Fruit fly (Drosophila melanogaster) whole organism, embryonic: ENCODE data around the gene TBC1d7.

Experiments used
- Antp ChIP-seq: fragments of 200-800 bp; sonication (Bioruptor generic); optimal IDR thresholded peaks from 3 replicates; lab custom pipeline; 2016; ENCODE audit warnings: missing biosample characterization, missing genetic modification characterization
- Atf-2 ChIP-seq: fragments of 200-800 bp; sonication (Bioruptor generic); optimal IDR thresholded peaks from 2 replicates; lab custom pipeline; 2016; ENCODE audit warnings: missing biosample characterization, missing genetic modification characterization
- Awh ChIP-seq: fragments of 200-800 bp; sonication (Bioruptor generic); IDR thresholded peaks from 2 replicates; pipeline ENCODE4, ENCODE4 v1.3.6; 2022; ENCODE audit warnings: missing biosample characterization, missing genetic modification characterization
- CG12299 ChIP-seq: fragments of 200-800 bp; sonication (Bioruptor generic); optimal IDR thresholded peaks from 2 replicates; lab custom pipeline; 2018; ENCODE audit warnings: missing biosample characterization, mild to moderate bottlenecking, missing genetic modification characterization
- CG14710 ChIP-seq: fragments of 200-800 bp; sonication (Bioruptor generic); optimal IDR thresholded peaks from 3 replicates; lab custom pipeline; 2019; ENCODE audit warnings: missing biosample characterization, mild to moderate bottlenecking, missing genetic modification characterization, moderate library complexity
- CG16815 ChIP-seq: fragments of 200-800 bp; sonication (Bioruptor generic); optimal IDR thresholded peaks from 3 replicates; lab custom pipeline; 2017; ENCODE audit warnings: missing biosample characterization, mild to moderate bottlenecking, missing genetic modification characterization
- CG18262 ChIP-seq: fragments of 200-800 bp; optimal IDR thresholded peaks from 3 replicates; lab custom pipeline; 2019; ENCODE audit warnings: missing biosample characterization, mild to moderate bottlenecking, missing genetic modification characterization, moderate library complexity
- CG18599 ChIP-seq: fragments of 200-800 bp; sonication (Bioruptor generic); optimal IDR thresholded peaks from 3 replicates; lab custom pipeline; 2017; ENCODE audit warnings: missing biosample characterization, missing genetic modification characterization, mild to moderate bottlenecking, moderate library complexity, missing genetic modification reagents
- CG2678 ChIP-seq: fragments of 200-800 bp; sonication (Bioruptor generic); optimal IDR thresholded peaks from 3 replicates; lab custom pipeline; 2019; ENCODE audit warnings: missing biosample characterization, mild to moderate bottlenecking, missing genetic modification characterization, moderate library complexity
- CG2712 ChIP-seq: fragments of 200-800 bp; optimal IDR thresholded peaks from 3 replicates; lab custom pipeline; 2019; ENCODE audit warnings: missing biosample characterization, mild to moderate bottlenecking, missing genetic modification characterization, moderate library complexity
- CG2875 ChIP-seq: fragments of 200-800 bp; sonication (Bioruptor generic); optimal IDR thresholded peaks from 2 replicates; lab custom pipeline; 2017; ENCODE audit warnings: missing biosample characterization, mild to moderate bottlenecking, missing genetic modification characterization, missing genetic modification reagents
- CG33557 ChIP-seq: fragments of 200-800 bp; sonication (Bioruptor generic); optimal IDR thresholded peaks from 2 replicates; lab custom pipeline; 2019; ENCODE audit warnings: missing biosample characterization, mild to moderate bottlenecking, missing genetic modification characterization, moderate library complexity
- CG4282 ChIP-seq: fragments of 200-800 bp; sonication (Bioruptor generic); optimal IDR thresholded peaks from 2 replicates; lab custom pipeline; 2016; ENCODE audit warnings: missing biosample characterization, missing genetic modification characterization
- CG4328 ChIP-seq: fragments of 200-800 bp; sonication (Bioruptor generic); optimal IDR thresholded peaks from 3 replicates; lab custom pipeline; 2017; ENCODE audit warnings: missing biosample characterization, missing genetic modification reagents, missing genetic modification characterization
- CG4360 ChIP-seq: fragments of 200-800 bp; sonication (Bioruptor generic); IDR thresholded peaks from 2 replicates; pipeline ENCODE4 v1.3.6; 2022; ENCODE audit warnings: missing biosample characterization, missing genetic modification characterization
- CG4617 ChIP-seq: fragments of 200-800 bp; sonication (Bioruptor generic); optimal IDR thresholded peaks from 3 replicates; lab custom pipeline; 2016; ENCODE audit warnings: missing biosample characterization, missing genetic modification characterization, borderline replicate concordance
- CG4854 ChIP-seq: fragments of 200-800 bp; sonication (Bioruptor generic); optimal IDR thresholded peaks from 2 replicates; lab custom pipeline; 2016; ENCODE audit warnings: missing biosample characterization, missing genetic modification characterization, inconsistent platforms
- CG6765 ChIP-seq: fragments of 200-800 bp; sonication (Bioruptor generic); optimal IDR thresholded peaks from 3 replicates; lab custom pipeline; 2017; ENCODE audit warnings: missing biosample characterization, mild to moderate bottlenecking, missing genetic modification characterization
- CG9876 ChIP-seq: fragments of 200-800 bp; sonication (Bioruptor generic); optimal IDR thresholded peaks from 2 replicates; lab custom pipeline; 2016; ENCODE audit warnings: missing biosample characterization, missing genetic modification characterization
- CoRest ChIP-seq: fragments of 200-800 bp; sonication (Bioruptor generic); optimal IDR thresholded peaks from 3 replicates; lab custom pipeline; 2018; ENCODE audit warnings: missing biosample characterization, mild to moderate bottlenecking, missing genetic modification characterization, moderate library complexity
- Fer3 ChIP-seq: fragments of 200-800 bp; sonication (Bioruptor generic); optimal IDR thresholded peaks from 2 replicates; lab custom pipeline; 2018; ENCODE audit warnings: missing biosample characterization, mild to moderate bottlenecking, missing genetic modification characterization, moderate library complexity
- Hr3 ChIP-seq: fragments of 200-800 bp; sonication (Bioruptor generic); optimal IDR thresholded peaks from 3 replicates; lab custom pipeline; 2016; ENCODE audit warnings: missing biosample characterization, missing genetic modification characterization
- Hr78 ChIP-seq, 2 experiments: fragments of 200-800 bp in 1 of 2; fragments of >200 bp in 1 of 2; sonication (Bioruptor generic) in 1 of 2; optimal IDR thresholded peaks; 2 replicates each; lab custom pipeline; 2017 to 2019; ENCODE audit warnings: missing biosample characterization in 2 of 2, missing genetic modification characterization in 2 of 2, mild to moderate bottlenecking in 1 of 2, moderate library complexity in 1 of 2
- NC2β ChIP-seq: fragments of 200-800 bp; sonication (Bioruptor generic); optimal IDR thresholded peaks from 2 replicates; lab custom pipeline; 2016; ENCODE audit warnings: missing biosample characterization, missing genetic modification characterization
- NFAT ChIP-seq: fragments of 200-800 bp; sonication (Bioruptor generic); IDR thresholded peaks from 2 replicates; pipeline ENCODE4 v1.3.6; 2022; ENCODE audit warnings: missing biosample characterization, missing genetic modification characterization
- Nf-YA ChIP-seq: fragments of 200-800 bp; sonication (Bioruptor generic); IDR thresholded peaks from 2 replicates; pipeline ENCODE4 v1.3.6; 2022; ENCODE audit warnings: missing biosample characterization, missing genetic modification characterization
- Nf-YC ChIP-seq: fragments of 200-800 bp; optimal IDR thresholded peaks from 3 replicates; lab custom pipeline; 2019; ENCODE audit warnings: missing biosample characterization, mild to moderate bottlenecking, missing genetic modification characterization, moderate library complexity
- Oli ChIP-seq: fragments of 200-800 bp; sonication (Bioruptor generic); optimal IDR thresholded peaks from 2 replicates; lab custom pipeline; 2018; ENCODE audit warnings: missing biosample characterization, mild to moderate bottlenecking, missing genetic modification characterization, moderate library complexity
- Optix ChIP-seq: fragments of 200-800 bp; sonication (Bioruptor generic); IDR thresholded peaks from 3 replicates; pipeline ENCODE4 v1.3.6; 2022; ENCODE audit warnings: missing biosample characterization, missing genetic modification characterization
- Sox100B ChIP-seq: fragments of 200-800 bp; sonication (Bioruptor generic); optimal IDR thresholded peaks from 3 replicates; lab custom pipeline; 2018; ENCODE audit warnings: missing biosample characterization, mild to moderate bottlenecking, missing genetic modification characterization
- Sox102F ChIP-seq: fragments of 200-800 bp; sonication (Bioruptor generic); optimal IDR thresholded peaks from 2 replicates; lab custom pipeline; 2018; ENCODE audit warnings: missing biosample characterization, mild to moderate bottlenecking, missing genetic modification characterization, moderate library complexity
- Stat92E ChIP-seq, 3 experiments: fragments of >200 bp in 2 of 3; fragments of 200-800 bp in 1 of 3; sonication (Bioruptor generic) in 1 of 3; optimal IDR thresholded peaks; 2 replicates each; lab custom pipeline; 2017 to 2019; ENCODE audit warnings: missing biosample characterization in 3 of 3, missing genetic modification characterization in 3 of 3, mild to moderate bottlenecking in 1 of 3, moderate library complexity in 1 of 3
- cg ChIP-seq: fragments of 200-800 bp; sonication (Bioruptor generic); optimal IDR thresholded peaks from 3 replicates; lab custom pipeline; 2019; ENCODE audit warnings: missing biosample characterization, mild to moderate bottlenecking, missing genetic modification characterization, moderate library complexity
- corto ChIP-seq: fragments of 200-800 bp; sonication (Bioruptor generic); optimal IDR thresholded peaks from 2 replicates; lab custom pipeline; 2016; ENCODE audit warnings: missing biosample characterization, mild to moderate bottlenecking, missing genetic modification characterization, moderate library complexity
- dmrt99B ChIP-seq: fragments of 200-800 bp; sonication (Bioruptor generic); optimal IDR thresholded peaks from 2 replicates; lab custom pipeline; 2018; ENCODE audit warnings: missing biosample characterization, mild to moderate bottlenecking, missing genetic modification characterization, moderate library complexity
- ftz-f1 ChIP-seq: fragments of 200-800 bp; sonication (Bioruptor generic); optimal IDR thresholded peaks from 2 replicates; lab custom pipeline; 2016; ENCODE audit warnings: missing biosample characterization, missing genetic modification characterization
- gem ChIP-seq: fragments of 200-800 bp; sonication (Bioruptor generic); optimal IDR thresholded peaks from 2 replicates; lab custom pipeline; 2019; ENCODE audit warnings: missing biosample characterization, mild to moderate bottlenecking, missing genetic modification characterization, moderate library complexity
- grn ChIP-seq: fragments of 200-800 bp; sonication (Bioruptor generic); optimal IDR thresholded peaks from 3 replicates; lab custom pipeline; 2017; ENCODE audit warnings: missing biosample characterization, missing genetic modification characterization
- hbn ChIP-seq: fragments of 200-800 bp; sonication (Bioruptor generic); IDR thresholded peaks from 2 replicates; pipeline ENCODE4 v1.3.6; 2022; ENCODE audit warnings: missing biosample characterization, missing genetic modification characterization; ENCODE audit not compliant: partially characterized antibody
- her ChIP-seq: fragments of 200-800 bp; sonication (Bioruptor generic); optimal IDR thresholded peaks from 2 replicates; lab custom pipeline; 2016; ENCODE audit warnings: missing biosample characterization, missing genetic modification characterization
- hkb ChIP-seq, 2 experiments: fragments of 200-800 bp in 1 of 2; fragments of >200 bp in 1 of 2; sonication (Bioruptor generic) in 1 of 2; IDR thresholded peaks in 1 of 2; optimal IDR thresholded peaks in 1 of 2; 2 replicates each; pipeline versions ENCODE4 v1.3.6 to Lab custom; 2017 to 2022; ENCODE audit warnings: missing biosample characterization in 1 of 2, missing genetic modification characterization in 1 of 2
- kni ChIP-seq: fragments of 200-800 bp; sonication (Bioruptor generic); optimal IDR thresholded peaks from 3 replicates; lab custom pipeline; 2017; ENCODE audit warnings: mild to moderate bottlenecking, missing biosample characterization, missing genetic modification reagents, missing genetic modification characterization
- nom ChIP-seq: fragments of 200-800 bp; sonication (Bioruptor generic); optimal IDR thresholded peaks from 2 replicates; lab custom pipeline; 2017; ENCODE audit warnings: missing biosample characterization, missing genetic modification characterization, mild to moderate bottlenecking, moderate library complexity, missing genetic modification reagents
- oc ChIP-seq: fragments of 200-800 bp; sonication (Bioruptor generic); optimal IDR thresholded peaks from 2 replicates; lab custom pipeline; 2018; ENCODE audit warnings: missing biosample characterization, mild to moderate bottlenecking, missing genetic modification characterization, moderate library complexity
- peb ChIP-seq: fragments of 200-800 bp; sonication (Bioruptor generic); IDR thresholded peaks from 2 replicates; pipeline ENCODE4 v1.3.6; 2022; ENCODE audit warnings: missing biosample characterization, missing genetic modification characterization
- sima ChIP-seq: fragments of 200-800 bp; sonication (Bioruptor generic); optimal IDR thresholded peaks from 2 replicates; lab custom pipeline; 2016; ENCODE audit warnings: missing biosample characterization, missing genetic modification characterization
- sisA ChIP-seq: fragments of 200-800 bp; sonication (Bioruptor generic); IDR thresholded peaks from 2 replicates; pipeline ENCODE4 v1.3.6; 2022; ENCODE audit warnings: missing biosample characterization, missing genetic modification characterization
- sqz ChIP-seq: fragments of 200-800 bp; sonication (Bioruptor generic); optimal IDR thresholded peaks from 3 replicates; lab custom pipeline; 2018; ENCODE audit warnings: missing biosample characterization, mild to moderate bottlenecking, missing genetic modification characterization
- vvl ChIP-seq: fragments of 200-800 bp; sonication (Bioruptor generic); IDR thresholded peaks from 2 replicates; pipeline ENCODE4 v1.3.6; 2022; ENCODE audit warnings: missing biosample characterization, missing genetic modification characterization

The TBC1d7 gene

DNA sequence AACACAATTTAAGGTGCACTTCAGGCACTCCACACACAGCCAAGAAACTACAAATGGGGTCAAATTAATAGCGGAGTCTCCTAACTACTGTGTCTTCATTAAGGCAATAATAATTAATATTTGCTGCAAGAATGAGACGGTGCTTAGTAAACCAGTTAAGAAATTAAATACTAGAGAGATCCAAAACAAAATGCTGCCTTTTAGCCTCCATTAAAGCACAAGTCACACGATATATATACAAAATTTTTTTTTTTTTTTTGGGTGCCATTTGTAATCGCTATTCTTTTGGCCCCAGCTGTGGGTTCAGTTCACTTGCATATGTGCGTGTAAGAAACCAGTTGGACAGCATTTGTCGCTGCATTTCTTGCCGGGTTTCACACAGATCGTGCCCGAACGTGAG, 41.9 kb downstream of the TBC1d7 start (continued):
- TF ChIP-seq CG9876 (GFP tag; lab: Kevin White, UChicago) (no peak), dmrt99B (peak; percentile 66), CG4617 (no peak), CoRest (tag; lab: Kevin White, UChicago) (no peak), sqz (GFP tag; lab: Kevin White, UChicago) (peak; percentile 46), CG6765 (no peak), Stat92E (GFP tag; optimal IDR thresholded peaks at IDR 0.05; lab: Kevin White, UChicago) (no peak), kni (GFP tag; lab: Kevin White, UChicago) (peak; percentile 53), CG14710 (tag; lab: Kevin White, UChicago) (peak; percentile 3), peb (GFP tag; lab: Robert Waterston, UW) (no peak), Hr3 (GFP tag; lab: Kevin White, UChicago) (peak; percentile 16), CG4854 (GFP tag; lab: Kevin White, UChicago) (no peak), CG18599 (GFP tag; lab: Kevin White, UChicago) (peak; percentile 2), sisA (no peak), CG12299 (tag; lab: Kevin White, UChicago) (no peak), Antp (no peak), her (GFP tag; lab: Kevin White, UChicago) (no peak), cg (GFP tag; lab: Kevin White, UChicago) (peak; percentile 9), NC2β (GFP tag; lab: Kevin White, UChicago) (no peak), CG2712 (tag; lab: Kevin White, UChicago) (peak; percentile 47), NFAT (GFP tag; lab: Robert Waterston, UW) (no peak), CG33557 (GFP tag; lab: Kevin White, UChicago) (no peak), CG4328 (GFP tag; lab: Kevin White, UChicago) (no peak), hbn (GFP tag; lab: Robert Waterston, UW) (no peak), Nf-YA (GFP tag; lab: Robert Waterston, UW) (no peak), Atf-2 (GFP tag; lab: Kevin White, UChicago) (no peak), Optix (GFP tag; lab: Robert Waterston, UW) (0 out of 3 replicates have a peak, but pooled peaks have one; percentile 44), CG18262 (tag; lab: Kevin White, UChicago) (peak; percentile 15), gem (tag; lab: Kevin White, UChicago) (peak; percentile 53), Fer3 (tag; lab: Kevin White, UChicago) (no peak), CG2875 (GFP tag; lab: Kevin White, UChicago) (peak; percentile 15), CG4282 (no peak), sima (GFP tag; lab: Kevin White, UChicago) (no peak), hkb (optimal IDR thresholded peaks at IDR 0.05; lab: Kevin White, UChicago) (no peak), hkb (GFP tag; IDR thresholded peaks at IDR 0.05; lab: Robert Waterston, UW) (peak; percentile 43; the same call in 1 of the 2 replicates), Sox100B (GFP tag; lab: Kevin White, UChicago) (peak; percentile 50), CG4360 (GFP tag; lab: Robert Waterston, UW) (no peak), oc (tag; lab: Kevin White, UChicago) (peak; percentile 33), vvl (peak; percentile 38; the same call in 1 of the 2 replicates), CG16815 (GFP tag; lab: Kevin White, UChicago) (no peak), Sox102F (GFP tag; lab: Kevin White, UChicago) (peak; percentile 55), grn (GFP tag; lab: Kevin White, UChicago) (no peak), Awh (GFP tag; lab: Robert Waterston, UW) (no peak), corto (peak; percentile 24), ftz-f1 (GFP tag; lab: Kevin White, UChicago) (no peak), CG2678 (tag; lab: Kevin White, UChicago) (peak; percentile 45), Nf-YC (tag; lab: Kevin White, UChicago) (no peak), Hr78 (GFP tag; optimal IDR thresholded peaks at IDR 0.05; lab: Kevin White, UChicago) (peak in 1 of 2 experiments; percentile 5), Oli (peak; percentile 40), nom (GFP tag; lab: Kevin White, UChicago) (peak; percentile 55)
